Fruit fly (Drosophila melanogaster) whole organism, wandering third instar larva: ENCODE data around the gene UQCR-Q.

Experiments used
- Dfd ChIP-seq: fragments of >200 bp; optimal IDR thresholded peaks from 2 replicates; lab custom pipeline; 2017; ENCODE audit warnings: missing biosample characterization, missing genetic modification characterization
- Mio ChIP-seq: sonication (Bioruptor generic); optimal IDR thresholded peaks from 2 replicates; lab custom pipeline; 2016; ENCODE audit warnings: missing biosample characterization, missing genetic modification characterization
- N ChIP-seq: fragments of >200 bp; optimal IDR thresholded peaks from 2 replicates; lab custom pipeline; 2018; ENCODE audit warnings: missing biosample characterization, missing external identifiers, missing genetic modification characterization
- OdsH ChIP-seq: fragments of 200-800 bp; sonication (Bioruptor generic); optimal IDR thresholded peaks from 2 replicates; lab custom pipeline; 2016; ENCODE audit warnings: missing biosample characterization, mild to moderate bottlenecking, missing genetic modification characterization
- Sp1 ChIP-seq: fragments of 200-800 bp; sonication (Bioruptor generic); optimal IDR thresholded peaks from 3 replicates; lab custom pipeline; 2019; ENCODE audit warnings: missing biosample characterization, mild to moderate bottlenecking, missing genetic modification characterization, moderate library complexity
- Vsx2 ChIP-seq: fragments of 200-300, 225-300 bp; sonication (Bioruptor generic); optimal IDR thresholded peaks from 2 replicates; lab custom pipeline; 2018; ENCODE audit warnings: missing biosample characterization, missing genetic modification characterization; ENCODE audit not compliant: partially characterized antibody
- dmrt93B ChIP-seq: fragments of 200-800 bp; sonication (Bioruptor generic); optimal IDR thresholded peaks from 2 replicates; lab custom pipeline; 2018; ENCODE audit warnings: missing biosample characterization, mild to moderate bottlenecking, missing genetic modification characterization
- pan ChIP-seq: fragments of >200 bp; optimal IDR thresholded peaks from 2 replicates; lab custom pipeline; 2017

DNA sequence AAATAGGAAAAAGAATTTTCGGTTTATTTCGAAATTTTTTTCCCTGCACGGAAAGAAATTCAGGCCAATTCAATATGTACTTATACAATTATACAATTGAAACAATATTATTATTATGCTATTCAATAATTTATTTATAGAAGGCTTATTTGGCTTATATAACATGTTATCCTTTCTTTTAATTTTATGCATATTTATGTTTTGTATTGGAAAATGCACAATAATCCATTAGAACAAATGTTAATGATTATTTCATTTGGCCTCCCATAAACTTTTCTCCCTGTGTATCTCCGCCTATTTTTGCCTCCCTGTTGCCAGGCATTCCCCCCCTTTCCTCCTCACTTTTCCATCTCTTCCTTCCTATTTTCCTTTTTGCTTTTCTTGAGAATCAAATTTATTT is 26.7 kb upstream of the UQCR-Q start:
- TF ChIP-seq Mio (GFP tag; lab: Kevin White, UChicago) (no peak), Dfd (GFP tag; lab: Kevin White, UChicago) (no peak), Vsx2 (no peak), dmrt93B (GFP tag; lab: Kevin White, UChicago) (no peak), OdsH (GFP tag; lab: Kevin White, UChicago) (no peak), N (GFP tag; lab: Kevin White, UChicago) (no peak), pan (lab: Kevin White, UChicago) (no peak), Sp1 (no peak)
